Worm (Caenorhabditis elegans) whole organism, L1 larva: Measurements from ENCODE around the gene nas-19.

ENCODE experiments used
- ama-1 ChIP-seq: fragments of 150-350 bp; optimal IDR thresholded peaks from 2 replicates; lab custom pipeline; 2014
- dsc-1 ChIP-seq: sonication (generic microtip); optimal IDR thresholded peaks from 2 replicates; lab custom pipeline; 2016; ENCODE audit warnings: mild to moderate bottlenecking, missing genetic modification characterization, missing compliant biosample characterization
- efl-1 ChIP-seq, 4 experiments: fragments of 150-350 bp; optimal IDR thresholded peaks in 3 of 4; peaks in 1 of 4; 1 replicate in 1 of 4; 2 replicates in 3 of 4; lab custom pipeline; 2014; ENCODE audit warnings: missing biosample characterization in 2 of 4, missing genetic modification characterization in 2 of 4, missing genetic modification reagents in 2 of 4
- elt-3 ChIP-seq, 6 experiments: fragments of 150-350 bp in 1 of 6; sonication (generic microtip); optimal IDR thresholded peaks; 2 replicates each; lab custom pipeline; 2017 to 2018; ENCODE audit warnings: missing biosample characterization in 6 of 6, missing genetic modification characterization in 6 of 6, inconsistent platforms in 1 of 6
- hlh-17 ChIP-seq: fragments of 200-800 bp; sonication (Bioruptor generic); optimal IDR thresholded peaks from 2 replicates; lab custom pipeline; 2018; ENCODE audit warnings: missing genetic modification characterization, mild to moderate bottlenecking, missing compliant biosample characterization, moderate library complexity, borderline replicate concordance
- hpl-2 ChIP-seq: fragments of 150-350 bp; optimal IDR thresholded peaks from 2 replicates; lab custom pipeline; 2014; ENCODE audit warnings: missing biosample characterization, missing genetic modification reagents, missing genetic modification characterization
- lin-39 ChIP-seq: fragments of 150-350 bp; optimal IDR thresholded peaks from 2 replicates; lab custom pipeline; 2014; ENCODE audit warnings: missing biosample characterization, missing genetic modification reagents, missing genetic modification characterization
- nhr-90 ChIP-seq: sonication (generic microtip); optimal IDR thresholded peaks from 2 replicates; lab custom pipeline; 2016; ENCODE audit warnings: mild to moderate bottlenecking, missing genetic modification characterization, missing compliant biosample characterization; ENCODE audit not compliant: poor library complexity
- unc-62 ChIP-seq: fragments of 150-350 bp; optimal IDR thresholded peaks from 2 replicates; lab custom pipeline; 2014; ENCODE audit warnings: missing biosample characterization, missing genetic modification reagents, missing genetic modification characterization

- TF ChIP-seq hlh-17 (GFP tag; lab: Kevin White, UChicago) = no peak
- TF ChIP-seq unc-62 (GFP tag; lab: Kevin White, UChicago) = no peak
- no peak for TF ChIP-seq dsc-1
- TF ChIP-seq elt-3 (tag; optimal IDR thresholded peaks at IDR 0.05; lab: Kevin White, UChicago) = no peak
- TF ChIP-seq hpl-2 (GFP tag; lab: Kevin White, UChicago) = no peak
- TF ChIP-seq efl-1 (optimal IDR thresholded peaks at IDR 0.05; lab: Kevin White, UChicago) = no peak
- TF ChIP-seq efl-1 (GFP tag; optimal IDR thresholded peaks at IDR 0.05 in 1 of 2; lab: Kevin White, UChicago) = no peak
- TF ChIP-seq ama-1 (lab: Kevin White, UChicago) = no peak
- TF ChIP-seq nhr-90 (tag; lab: Kevin White, UChicago) = no peak
- TF ChIP-seq lin-39 (tag; lab: Kevin White, UChicago) = no peak
Measured at ce11 chrV:11436407-11436806, 33.9 kb upstream of the nas-19 start.
